Fruit fly (Drosophila melanogaster): ENCODE data around the gene Flad2.

Gene Flad2

DNA sequence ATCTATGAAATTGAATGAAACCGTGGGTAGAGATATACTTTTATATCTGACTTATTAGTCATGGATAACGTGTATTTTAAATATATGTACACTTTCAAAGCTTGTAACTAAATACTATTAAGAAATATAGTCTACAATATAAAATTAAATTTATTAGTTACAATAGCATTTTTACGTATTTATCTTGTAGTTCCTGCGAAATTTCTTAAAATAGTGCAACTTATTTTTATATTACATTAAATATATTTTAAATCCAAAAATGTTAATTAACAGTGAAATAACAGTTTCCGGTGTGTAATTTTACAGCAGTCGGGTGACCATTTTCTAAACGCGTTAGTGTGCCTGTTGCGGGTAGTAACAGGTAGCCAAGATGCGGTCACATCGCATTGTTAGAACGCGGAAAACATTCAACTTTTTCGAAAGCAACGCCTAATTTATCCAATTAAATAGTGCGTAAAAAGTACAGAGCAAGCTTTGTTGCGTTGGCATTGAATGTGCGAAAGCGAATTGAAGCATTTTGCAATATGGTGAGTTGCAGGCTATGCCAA, 13.6 kb upstream of the Flad2 start, which contains the start of the genes CG10859 and CG7110 (continued):
- TF ChIP-seq CG33557 (GFP tag; optimal IDR thresholded peaks at IDR 0.05) (peak; percentile 32), Sry-δ (GFP tag; optimal IDR thresholded peaks at IDR 0.05) (no peak), zf30C (GFP tag; optimal IDR thresholded peaks at IDR 0.05) (no peak), CG12942 (GFP tag; optimal IDR thresholded peaks at IDR 0.05) (no peak), CkIIα-i1 (GFP tag; IDR thresholded peaks at IDR 0.05) (no peak), vvl (GFP tag; IDR thresholded peaks at IDR 0.05) (peak; percentile 33; the same call in 1 of the 2 replicates), HLH4C (GFP tag; IDR thresholded peaks at IDR 0.05; ENCODE audit: partially characterized antibody) (no peak), Lhr (GFP tag; optimal IDR thresholded peaks at IDR 0.05) (peak; percentile 50), Ets65A (GFP tag) (peak; percentile 70), vfl (GFP tag; optimal IDR thresholded peaks at IDR 0.05) (no peak), chif (GFP tag; optimal IDR thresholded peaks at IDR 0.05) (no peak), az2 (GFP tag; optimal IDR thresholded peaks at IDR 0.05) (no peak), grau (tag; optimal IDR thresholded peaks at IDR 0.05) (peak; percentile 51), CG14050 (GFP tag; IDR thresholded peaks at IDR 0.05) (peak; percentile 14; the same call in 1 of the 3 replicates), hth (optimal IDR thresholded peaks at IDR 0.05) (no peak), CG6654 (GFP tag; optimal IDR thresholded peaks at IDR 0.05) (no peak), Eip74EF (GFP tag; optimal IDR thresholded peaks at IDR 0.05) (peak in 1 of 2 experiments; percentile 55), CG2875 (GFP tag; optimal IDR thresholded peaks at IDR 0.05) (peak; percentile 26), gro (GFP tag; optimal IDR thresholded peaks at IDR 0.05) (peak; percentile 21), sim (GFP tag; IDR thresholded peaks at IDR 0.05) (no peak), run (tag; optimal IDR thresholded peaks at IDR 0.05) (no peak), mam (GFP tag; optimal IDR thresholded peaks at IDR 0.05) (no peak), mld (GFP tag; IDR thresholded peaks at IDR 0.05; ENCODE audit: partially characterized antibody) (no peak), CG13775 (GFP tag; optimal IDR thresholded peaks at IDR 0.05) (peak; percentile 66), CG17568 (GFP tag; optimal IDR thresholded peaks at IDR 0.05) (peak; percentile 51), gcm (GFP tag; optimal IDR thresholded peaks at IDR 0.05) (peak; percentile 9), CG3726 (GFP tag; IDR thresholded peaks at IDR 0.05) (no peak), CG2202 (tag; optimal IDR thresholded peaks at IDR 0.05) (peak; percentile 43), CG3281 (GFP tag; optimal IDR thresholded peaks at IDR 0.05) (peak; percentile 69), grn (GFP tag; optimal IDR thresholded peaks at IDR 0.05) (no peak), Tbp (GFP tag; optimal IDR thresholded peaks at IDR 0.05) (no peak), CG12769 (tag; optimal IDR thresholded peaks at IDR 0.05) (no peak), CG2678 (tag; optimal IDR thresholded peaks at IDR 0.05) (peak; percentile 43), Ets97D (GFP tag; optimal IDR thresholded peaks at IDR 0.05) (peak; percentile 98), chn (GFP tag; optimal IDR thresholded peaks at IDR 0.05) (no peak), Dip3 (GFP tag; optimal IDR thresholded peaks at IDR 0.05) (no peak), CG14965 (GFP tag; optimal IDR thresholded peaks at IDR 0.05; ENCODE audit: borderline replicate concordance) (no peak), Gsc (GFP tag; IDR thresholded peaks at IDR 0.05) (no peak), aop (GFP tag; IDR thresholded peaks at IDR 0.05) (0 out of 2 replicates have a peak, but pooled peaks have one; percentile 9), CG13624 (GFP tag; optimal IDR thresholded peaks at IDR 0.05) (peak; percentile 7), tgo (GFP tag; IDR thresholded peaks at IDR 0.05) (no peak), CG4282 (GFP tag; optimal IDR thresholded peaks at IDR 0.05) (no peak), nmo (GFP tag; optimal IDR thresholded peaks at IDR 0.05) (peak; percentile 51), CG13894 (tag; optimal IDR thresholded peaks at IDR 0.05) (peak; percentile 7), MTF-1 (GFP tag; optimal IDR thresholded peaks at IDR 0.05; ENCODE audit: borderline replicate concordance) (peak; percentile 39), lab (GFP tag; optimal IDR thresholded peaks at IDR 0.05) (peak; percentile 81), CG8290 (GFP tag; optimal IDR thresholded peaks at IDR 0.05) (no peak), CG8290 (tag; optimal IDR thresholded peaks at IDR 0.05) (peak in 1 of 2 experiments; percentile 76), gem (tag; optimal IDR thresholded peaks at IDR 0.05) (peak; percentile 25), CG30431 (GFP tag; optimal IDR thresholded peaks at IDR 0.05) (no peak), CG8281 (tag; optimal IDR thresholded peaks at IDR 0.05) (no peak)

Measured in whole organism, embryonic.